Worm (Caenorhabditis elegans) whole organism, dauer: Measurements from ENCODE around the gene dhs-9.

Experiments used
- unc-62 ChIP-seq: sonication (generic microtip); optimal IDR thresholded peaks from 2 replicates; lab custom pipeline; 2017; ENCODE audit warnings: missing biosample characterization, missing genetic modification reagents, missing genetic modification characterization

Gene dhs-9

ce11 chrIII:5373715-5374114, 5.9 kb upstream of the dhs-9 start:
- no peak for TF ChIP-seq unc-62

DNA sequence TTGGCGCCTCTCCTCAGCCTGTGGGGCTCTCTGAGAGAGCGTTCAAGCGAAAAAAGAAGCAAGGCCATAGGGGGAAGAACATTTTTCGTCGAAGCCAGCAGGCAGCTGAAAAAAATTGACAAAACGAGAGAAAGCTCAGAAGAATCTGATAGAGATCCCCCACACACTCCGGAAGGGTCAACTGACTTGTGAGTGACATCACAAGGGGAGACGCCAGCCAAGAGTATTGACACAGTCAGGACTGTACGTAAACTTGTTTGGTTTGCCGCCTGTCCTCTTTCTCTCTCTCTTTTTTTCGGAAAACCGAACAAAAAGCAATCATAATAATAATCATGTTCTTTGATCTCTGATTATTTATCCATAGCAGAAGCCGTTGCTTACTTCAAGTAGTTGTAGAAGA, 5.0 kb upstream of the dhs-9 start:
- no peak for TF ChIP-seq unc-62

- TF ChIP-seq unc-62: no peak
These were observed 3.5 kb upstream of the dhs-9 start, which contains the start of gene szy-2 for ce11 chrIII:5371226-5371926. Gene szy-2 (minus strand): TSS chrIII:5371276.

- TF ChIP-seq unc-62: no peak
These were observed 5.9 kb downstream of the dhs-9 start, which contains the start of gene Y32H12A.1 for ce11 chrIII:5361909-5362308. Gene Y32H12A.1 (plus strand): TSS chrIII:5362209.

DNA sequence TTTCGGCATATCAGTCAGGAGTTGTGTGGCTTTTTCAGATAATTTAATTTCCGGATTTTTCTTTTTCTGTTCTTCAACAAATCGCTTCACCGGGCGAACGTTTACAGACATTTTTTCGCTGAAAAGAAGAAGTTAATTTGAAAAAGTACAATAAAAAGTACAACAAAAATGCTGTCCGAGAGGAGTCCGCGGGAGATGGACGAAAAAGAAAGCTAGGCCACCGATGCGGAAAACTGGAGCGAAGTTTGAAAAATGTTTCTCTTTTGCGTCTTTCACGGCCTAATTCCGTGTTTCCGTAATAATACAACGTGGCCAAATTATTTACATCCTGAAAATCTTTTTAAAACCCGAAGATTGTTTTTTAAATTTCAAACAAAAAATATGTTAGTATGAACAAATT, 18.6 kb downstream of the dhs-9 start, which contains the start of gene thoc-5:
Gene thoc-5 (minus strand): TSS at position 152 of the 400 bp plus-strand sequence.
- TF ChIP-seq unc-62: no peak

- no peak for TF ChIP-seq unc-62
These were observed 21.8 kb downstream of the dhs-9 start, which contains the start of gene glrx-21 for ce11 chrIII:5346017-5346416. Gene glrx-21 (minus strand): TSS chrIII:5346117.

DNA sequence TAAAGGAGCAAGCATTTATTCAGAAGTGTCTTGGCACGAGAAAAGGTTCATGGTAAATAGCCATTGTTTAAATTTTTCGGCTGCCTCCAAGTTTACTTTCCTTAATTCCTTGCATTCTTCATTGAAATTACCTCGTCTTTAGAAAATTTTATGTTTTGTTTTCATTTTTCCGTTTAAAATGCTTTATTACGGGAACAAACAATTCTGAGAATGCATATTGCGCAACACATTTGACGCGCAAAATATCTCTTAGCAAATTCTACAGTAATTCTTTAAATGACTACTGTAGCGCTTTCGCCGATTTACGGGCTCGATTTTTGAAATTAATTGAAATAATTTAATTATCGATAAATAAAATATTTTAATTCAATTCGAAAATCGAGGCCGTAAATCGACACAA, 23.3 kb downstream of the dhs-9 start:
- TF ChIP-seq unc-62: no peak

DNA sequence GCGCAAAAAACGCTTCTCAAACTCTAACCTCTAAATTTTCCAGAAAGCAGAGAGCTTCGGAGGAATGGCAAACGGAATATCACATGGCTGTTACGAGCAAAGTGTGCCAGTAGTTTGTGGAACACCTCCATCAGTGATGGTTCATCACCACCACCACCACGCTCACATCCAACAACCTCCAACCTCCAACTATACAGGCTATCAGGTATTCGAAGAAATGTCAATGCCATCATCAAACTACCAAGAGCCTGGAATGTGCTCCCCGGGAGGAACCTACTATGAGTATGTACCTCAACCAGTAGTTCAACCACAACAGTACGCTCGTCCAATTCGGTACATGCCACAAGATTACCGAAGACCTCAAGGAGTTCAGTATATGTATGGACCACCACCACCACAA, 24.3 kb downstream of the dhs-9 start:
- TF ChIP-seq unc-62: no peak

DNA sequence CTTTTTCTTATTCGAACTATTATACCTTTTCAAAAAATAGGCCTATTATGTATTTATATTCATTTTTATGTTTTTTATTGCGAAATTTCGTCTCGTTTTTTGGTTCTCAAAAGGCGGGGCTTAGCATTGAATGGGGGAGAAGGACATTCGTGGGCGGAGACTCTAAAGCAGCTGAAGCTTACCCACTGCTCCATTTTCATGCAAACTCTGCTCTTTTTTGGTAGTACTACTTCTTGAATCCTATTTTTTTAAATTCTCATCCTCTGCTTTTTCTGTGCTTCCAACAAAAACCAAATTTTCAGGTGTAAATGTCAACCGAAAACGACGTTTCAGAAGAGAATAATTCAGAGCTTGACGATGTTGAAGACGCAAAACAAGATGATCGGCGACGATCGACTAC, 26.5 kb downstream of the dhs-9 start, which contains the start of gene ZK121.2:
Gene ZK121.2 (plus strand): TSS at position 301 of the 400 bp plus-strand sequence.
- TF ChIP-seq unc-62: no peak

- no peak for TF ChIP-seq unc-62
These were observed 27.3 kb downstream of the dhs-9 start for ce11 chrIII:5340530-5340929.

DNA sequence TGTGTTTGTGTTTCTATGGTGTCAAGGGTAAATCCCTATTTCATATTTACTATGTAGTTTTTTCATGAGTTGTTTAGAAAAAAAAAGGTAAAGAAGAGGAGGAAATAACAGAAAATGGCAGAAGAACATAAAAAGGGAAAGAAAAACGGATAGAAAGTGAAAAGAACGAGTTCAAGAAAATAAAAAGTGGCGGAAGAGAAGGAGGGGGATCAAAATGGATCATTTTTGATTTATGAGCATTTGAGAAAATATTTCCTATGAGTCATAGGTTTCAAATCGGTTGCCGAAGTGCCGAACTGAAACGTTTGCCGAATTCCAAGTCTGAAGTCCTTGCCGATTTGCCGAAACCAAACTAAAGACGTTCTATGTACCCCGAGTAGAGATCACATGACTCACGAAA, 29.1 kb downstream of the dhs-9 start:
- no peak for TF ChIP-seq unc-62

ce11 chrIII:5334517-5335049, 33.3 kb downstream of the dhs-9 start:
- no peak for TF ChIP-seq unc-62

DNA sequence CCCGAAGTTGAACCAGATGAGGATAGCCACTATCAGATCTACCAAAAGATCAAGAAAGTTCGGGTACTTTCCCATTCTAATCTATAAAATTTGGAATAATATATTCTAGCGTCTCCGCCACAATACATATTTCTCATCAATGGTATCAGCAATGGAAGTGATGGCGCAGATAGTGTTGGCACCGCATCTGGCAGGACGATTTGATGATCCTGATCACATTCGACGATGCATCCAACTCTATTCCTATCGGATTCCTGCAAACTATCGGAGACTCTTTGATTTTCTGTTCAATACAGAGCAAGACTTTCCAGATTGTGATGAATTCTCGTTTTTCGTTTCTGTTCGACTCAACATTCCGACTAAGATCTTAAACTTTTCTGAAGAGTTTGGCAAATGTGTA, 38.5 kb downstream of the dhs-9 start:
- no peak for TF ChIP-seq unc-62

DNA sequence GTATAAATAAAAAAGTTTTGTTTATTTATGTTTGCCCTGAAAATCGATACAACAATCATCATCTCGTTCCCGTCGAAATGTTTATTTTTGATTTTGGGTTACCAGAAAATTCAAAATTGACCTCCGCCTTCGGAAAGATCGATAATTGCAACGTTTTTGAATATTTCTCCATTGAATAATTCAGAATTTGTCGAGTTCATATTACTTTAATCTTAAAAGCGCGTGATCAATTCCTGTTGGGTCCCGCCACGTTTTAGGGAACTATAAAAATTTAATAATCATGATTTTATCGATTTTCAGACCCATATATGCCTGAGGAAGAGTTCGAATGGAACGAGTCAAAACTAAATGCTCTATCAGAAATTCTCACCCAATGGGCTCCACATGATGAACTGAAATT, 41.5 kb downstream of the dhs-9 start, which contains the start of gene sorf-2:
Gene sorf-2 (plus strand): TSS at position 301 of the 400 bp plus-strand sequence.
- no peak for TF ChIP-seq unc-62

DNA sequence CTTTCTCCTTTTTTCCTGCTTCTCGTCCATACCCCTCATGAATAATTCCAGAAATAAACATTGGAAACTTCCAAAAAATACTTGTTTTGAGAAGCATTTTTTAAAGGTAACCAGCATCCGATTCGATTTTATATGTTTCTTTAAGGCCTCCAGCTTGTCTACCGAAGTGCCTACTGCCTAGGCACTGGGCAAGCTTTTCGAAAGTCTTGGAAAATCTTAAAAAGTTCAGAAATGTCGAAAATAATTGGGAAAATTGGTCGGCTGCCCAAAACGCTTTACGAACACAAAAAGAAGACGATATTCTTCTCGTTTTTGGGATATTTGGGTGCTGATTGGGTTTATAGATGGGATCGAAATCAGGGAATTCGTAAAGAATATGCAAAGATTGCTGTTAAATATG, 46.2 kb downstream of the dhs-9 start, which contains the start of gene F52C9.3:
Gene F52C9.3 (plus strand): TSS at position 225 of the 400 bp plus-strand sequence.
- TF ChIP-seq unc-62: no peak

DNA sequence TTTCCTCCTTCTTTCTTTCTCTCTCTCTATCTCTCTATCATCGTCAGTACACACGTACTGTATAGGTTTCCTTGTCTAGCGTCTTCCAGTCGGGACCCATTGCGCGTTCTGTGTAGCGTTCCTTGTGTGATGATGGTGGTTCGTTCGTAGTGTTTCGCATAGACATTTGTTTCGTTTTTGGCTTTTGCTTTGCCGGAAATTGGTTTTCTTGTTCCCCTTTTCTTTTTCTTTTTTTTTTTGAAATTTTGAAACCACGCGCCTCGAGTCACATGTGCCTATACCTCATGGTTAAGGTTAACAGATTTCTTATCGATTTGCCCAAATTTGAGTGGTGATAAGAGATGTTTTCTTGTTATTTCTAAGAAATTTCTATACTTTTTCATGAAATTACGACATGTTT, 49.2 kb downstream of the dhs-9 start:
- no peak for TF ChIP-seq unc-62
